Fruit fly (Drosophila melanogaster) whole organism, adult: ENCODE measurements around the gene CG6409.
A peak's percentile ranks its signal among the peaks of the same experiment; 100 is the strongest.

Source experiments
- CG11617 ChIP-seq: fragments of 200-800 bp; sonication (Bioruptor generic); optimal IDR thresholded peaks from 2 replicates; lab custom pipeline; 2017; ENCODE audit warnings: mild to moderate bottlenecking, missing biosample characterization, missing genetic modification reagents, missing genetic modification characterization
- CG12768 ChIP-seq: fragments of 200-800 bp; sonication (Bioruptor generic); optimal IDR thresholded peaks from 2 replicates; lab custom pipeline; 2017; ENCODE audit warnings: missing biosample characterization, missing genetic modification characterization, mild to moderate bottlenecking, moderate library complexity, missing genetic modification reagents
- CG14711 ChIP-seq: fragments of 200-800 bp; sonication (Bioruptor generic); optimal IDR thresholded peaks from 2 replicates; lab custom pipeline; 2018; ENCODE audit warnings: missing biosample characterization, mild to moderate bottlenecking, missing genetic modification characterization, moderate library complexity
- CG1620 ChIP-seq: fragments of 200-800 bp; sonication (Bioruptor generic); optimal IDR thresholded peaks from 2 replicates; lab custom pipeline; 2016; ENCODE audit warnings: missing biosample characterization, missing genetic modification characterization
- CG33017 ChIP-seq: fragments of 200-800 bp; sonication (Bioruptor generic); optimal IDR thresholded peaks from 2 replicates; lab custom pipeline; 2018; ENCODE audit warnings: missing biosample characterization, mild to moderate bottlenecking, missing genetic modification characterization, moderate library complexity
- CG5204 ChIP-seq: fragments of 200-800 bp; sonication (Bioruptor generic); optimal IDR thresholded peaks from 2 replicates; lab custom pipeline; 2016; ENCODE audit warnings: missing biosample characterization, missing genetic modification characterization
- CG7045 ChIP-seq: fragments of 200-800 bp; sonication (Bioruptor generic); optimal IDR thresholded peaks from 2 replicates; lab custom pipeline; 2017; ENCODE audit warnings: missing biosample characterization, mild to moderate bottlenecking, missing genetic modification characterization
- CG7101 ChIP-seq: fragments of 200-800 bp; sonication (Bioruptor generic); optimal IDR thresholded peaks from 2 replicates; lab custom pipeline; 2018; ENCODE audit warnings: missing biosample characterization, mild to moderate bottlenecking, missing genetic modification characterization, moderate library complexity
- Clk ChIP-seq: fragments of 200-800 bp; sonication (Bioruptor generic); optimal IDR thresholded peaks from 2 replicates; lab custom pipeline; 2017; ENCODE audit warnings: missing biosample characterization, missing genetic modification characterization
- Crg-1 ChIP-seq: fragments of 200-800 bp; sonication (Bioruptor generic); optimal IDR thresholded peaks from 2 replicates; lab custom pipeline; 2016; ENCODE audit warnings: missing biosample characterization, missing genetic modification characterization
- Hr96 ChIP-seq: fragments of 200-800 bp; sonication (Bioruptor generic); optimal IDR thresholded peaks from 2 replicates; lab custom pipeline; 2016; ENCODE audit warnings: missing biosample characterization, missing genetic modification characterization
- Mnt ChIP-seq: fragments of 200-800 bp; sonication (Bioruptor generic); optimal IDR thresholded peaks from 2 replicates; lab custom pipeline; 2016; ENCODE audit warnings: missing biosample characterization, mild to moderate bottlenecking, missing genetic modification characterization
- bab1 ChIP-seq: fragments of 200-800 bp; sonication (Bioruptor generic); optimal IDR thresholded peaks from 3 replicates; lab custom pipeline; 2019; ENCODE audit warnings: missing biosample characterization, mild to moderate bottlenecking, missing genetic modification characterization, moderate library complexity
- cic ChIP-seq: fragments of 200-800 bp; sonication (Bioruptor generic); optimal IDR thresholded peaks from 2 replicates; lab custom pipeline; 2017; ENCODE audit warnings: missing biosample characterization, mild to moderate bottlenecking, missing genetic modification characterization, moderate library complexity
- cnc ChIP-seq, 2 experiments: fragments of >200 bp; optimal IDR thresholded peaks; 2 replicates each; lab custom pipeline; 2017
- kay ChIP-seq: fragments of 200-800 bp; sonication (Bioruptor generic); peaks from one replicate; lab custom pipeline; 2016; ENCODE audit warnings: missing biosample characterization, missing genetic modification characterization, borderline replicate concordance
- ovo ChIP-seq: fragments of 200-800 bp; sonication (Bioruptor generic); optimal IDR thresholded peaks from 2 replicates; lab custom pipeline; 2016; ENCODE audit warnings: missing biosample characterization, missing genetic modification characterization
- pad ChIP-seq: fragments of 200-800 bp; sonication (Bioruptor generic); optimal IDR thresholded peaks from 3 replicates; lab custom pipeline; 2017; ENCODE audit warnings: missing biosample characterization, missing genetic modification characterization, mild to moderate bottlenecking, moderate library complexity, missing genetic modification reagents
- tj ChIP-seq: fragments of 200-800 bp; sonication (Bioruptor generic); optimal IDR thresholded peaks from 3 replicates; lab custom pipeline; 2017; ENCODE audit warnings: missing biosample characterization, mild to moderate bottlenecking, missing genetic modification characterization, moderate library complexity
- toe ChIP-seq: fragments of 200-800 bp; sonication (Bioruptor generic); optimal IDR thresholded peaks from 2 replicates; lab custom pipeline; 2016; ENCODE audit warnings: missing biosample characterization, missing genetic modification characterization

CG6409 gene

DNA sequence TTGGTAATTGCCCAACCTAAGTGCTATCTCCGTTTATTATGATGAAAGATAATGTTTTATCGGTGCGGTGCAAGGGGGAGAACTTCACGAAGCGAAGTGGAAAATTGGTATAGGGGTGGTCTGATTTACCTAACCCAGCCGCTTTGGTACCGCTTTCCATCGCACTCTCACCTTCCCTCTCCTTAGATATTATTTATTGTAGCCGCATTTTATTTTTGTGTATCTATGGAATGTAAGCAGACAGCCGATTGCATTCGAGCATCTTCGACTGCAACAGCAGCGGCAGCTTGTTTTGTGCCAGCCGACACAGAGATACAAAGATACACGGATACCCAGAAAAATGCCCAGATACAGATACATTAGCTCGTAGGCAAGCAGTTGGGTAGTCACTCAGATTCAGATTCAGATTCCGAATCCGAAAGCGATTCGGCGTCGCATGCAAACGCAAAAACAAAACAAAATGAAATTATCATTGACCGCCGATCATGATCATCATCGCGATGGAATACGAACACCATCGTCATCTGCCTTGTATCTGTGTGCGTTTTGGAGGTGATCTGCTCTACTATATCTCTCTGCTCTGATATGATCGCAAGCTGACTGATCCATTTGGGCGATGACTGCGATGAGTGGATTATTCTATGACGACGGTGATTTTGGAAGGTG lies 33.3 kb downstream of the CG6409 start:
- TF ChIP-seq Clk (no peak), CG14711 (tag; lab: Kevin White, UChicago) (no peak), bab1 (GFP tag; lab: Kevin White, UChicago) (no peak), tj (GFP tag; lab: Kevin White, UChicago) (peak; percentile 1), pad (GFP tag; lab: Kevin White, UChicago) (no peak), Hr96 (GFP tag; lab: Kevin White, UChicago) (no peak)

DNA sequence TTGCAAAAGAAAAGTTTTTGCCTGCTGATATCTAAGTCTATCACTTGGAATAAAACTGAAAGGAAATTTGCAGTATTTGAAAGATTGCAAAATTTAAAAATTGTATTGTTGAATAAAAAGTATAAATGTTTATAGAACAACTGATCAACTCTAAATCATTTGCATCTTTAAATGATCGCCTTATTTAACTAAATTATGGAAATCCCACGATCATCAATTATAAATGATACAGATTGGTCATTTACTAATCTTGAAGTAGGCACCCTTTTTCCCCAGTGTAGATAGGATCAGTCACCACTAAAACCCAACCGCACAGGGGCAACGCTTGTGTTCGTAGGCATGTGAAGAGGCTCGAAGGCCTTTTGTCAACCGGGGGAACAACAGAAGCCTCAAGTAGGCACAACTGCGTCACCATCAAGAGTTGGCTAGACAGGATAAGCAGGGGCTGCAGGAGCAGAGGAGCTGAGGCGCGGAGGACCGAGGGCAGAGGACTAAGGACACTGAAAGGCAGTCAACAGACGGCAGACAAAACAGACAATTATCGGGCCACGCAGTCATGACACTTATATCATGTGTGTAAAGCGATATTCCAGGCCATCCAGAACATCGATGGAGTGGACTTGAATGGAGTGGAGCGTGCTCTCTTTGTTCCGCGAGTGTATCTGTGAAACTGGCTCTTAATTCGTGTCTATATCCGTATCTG lies 34.2 kb downstream of the CG6409 start:
- TF ChIP-seq CG7045 (GFP tag; lab: Kevin White, UChicago) (no peak), CG11617 (GFP tag; lab: Kevin White, UChicago) (no peak), kay (no peak), pad (GFP tag; lab: Kevin White, UChicago) (no peak), tj (GFP tag; lab: Kevin White, UChicago) (no peak), CG7101 (tag; lab: Kevin White, UChicago) (no peak), Clk (no peak), Mnt (GFP tag; lab: Kevin White, UChicago) (no peak)

DNA sequence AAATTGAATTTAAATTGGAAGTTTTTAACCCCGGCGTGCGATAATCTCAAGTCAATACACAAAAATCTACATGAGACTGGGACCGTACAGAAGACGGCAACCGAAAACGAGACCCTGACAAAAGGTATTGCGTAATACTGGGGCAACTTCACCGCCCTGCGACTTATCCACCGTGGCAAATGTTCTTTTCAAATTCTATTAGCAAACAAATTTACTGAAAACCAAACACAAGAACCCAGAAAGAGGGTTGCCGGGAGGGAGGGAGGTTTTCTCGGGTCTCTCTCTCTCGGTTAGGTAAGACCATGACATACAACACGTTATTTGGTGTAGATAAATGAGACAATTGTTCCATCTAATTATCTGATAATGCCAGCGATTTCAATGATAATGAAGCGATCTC lies 36.4 kb downstream of the CG6409 start:
- no peak for TF ChIP-seq ovo (GFP tag; lab: Kevin White, UChicago)
- no peak for TF ChIP-seq cic
- no peak for TF ChIP-seq CG33017 (tag; lab: Kevin White, UChicago)
- no peak for TF ChIP-seq CG11617 (GFP tag; lab: Kevin White, UChicago)
- TF ChIP-seq pad (GFP tag; lab: Kevin White, UChicago): no peak
- no peak for TF ChIP-seq bab1 (GFP tag; lab: Kevin White, UChicago)
- no peak for TF ChIP-seq CG5204 (GFP tag; lab: Kevin White, UChicago)
- TF ChIP-seq Crg-1: no peak
- TF ChIP-seq CG1620 (GFP tag; lab: Kevin White, UChicago): no peak
- no peak for TF ChIP-seq kay
- no peak for TF ChIP-seq Clk
- no peak for TF ChIP-seq CG14711 (tag; lab: Kevin White, UChicago)
- TF ChIP-seq cnc (optimal IDR thresholded peaks at IDR 0.05; lab: Kevin White, UChicago): no peak
- TF ChIP-seq Mnt (GFP tag; lab: Kevin White, UChicago): no peak
- TF ChIP-seq tj (GFP tag; lab: Kevin White, UChicago): no peak
- no peak for TF ChIP-seq CG7045 (GFP tag; lab: Kevin White, UChicago)
- no peak for TF ChIP-seq CG12768 (GFP tag; lab: Kevin White, UChicago)
- no peak for TF ChIP-seq CG7101 (tag; lab: Kevin White, UChicago)

DNA sequence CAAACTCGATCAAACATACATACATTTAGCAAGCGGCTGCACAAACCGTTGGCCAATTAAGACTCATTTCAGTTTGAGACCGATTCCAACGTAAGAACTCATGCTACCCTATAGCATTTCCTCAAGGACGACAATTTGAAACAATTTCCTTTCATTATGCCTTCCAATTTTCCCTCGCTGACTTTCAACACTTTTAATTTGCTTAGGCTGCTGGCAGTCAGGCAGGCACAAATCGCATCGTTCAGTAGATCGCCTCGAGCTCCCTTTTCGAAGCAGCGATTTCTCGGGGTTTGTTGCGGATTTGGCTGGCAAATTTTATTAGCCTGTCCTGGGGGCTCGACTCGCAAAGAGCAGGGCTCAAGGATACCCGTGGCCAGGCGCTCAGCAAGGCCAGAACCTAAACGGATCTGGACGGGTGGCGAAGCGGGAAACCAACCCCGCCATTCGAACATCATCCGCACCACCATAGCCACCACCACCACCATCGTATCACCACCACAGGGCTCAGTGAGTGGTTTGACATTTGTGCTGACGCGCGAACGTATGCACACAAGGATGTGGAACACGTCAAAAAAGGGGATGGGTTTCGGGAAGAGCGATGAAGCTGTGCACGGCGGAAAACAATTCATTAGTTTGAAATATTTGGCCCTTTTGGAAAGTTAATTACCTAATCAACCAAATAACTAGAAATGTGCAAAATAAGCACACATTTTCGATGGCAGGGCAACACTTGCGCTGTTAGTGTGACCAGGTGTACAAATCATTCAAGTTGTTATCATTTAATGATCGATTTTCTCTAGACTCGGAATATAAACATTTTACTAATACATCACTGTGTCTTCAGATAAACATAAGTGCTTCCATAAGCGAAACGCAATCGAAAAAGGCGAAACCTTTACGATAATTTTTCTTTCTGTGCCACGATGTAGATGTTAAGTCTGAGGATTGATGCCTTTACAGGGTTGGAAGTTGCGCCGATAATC lies 37.3 kb downstream of the CG6409 start:
- TF ChIP-seq bab1 (GFP tag; lab: Kevin White, UChicago) (no peak), CG7045 (GFP tag; lab: Kevin White, UChicago) (no peak), Hr96 (GFP tag; lab: Kevin White, UChicago) (no peak), Crg-1 (no peak), toe (GFP tag; lab: Kevin White, UChicago) (no peak), CG12768 (GFP tag; lab: Kevin White, UChicago) (no peak), kay (no peak), ovo (GFP tag; lab: Kevin White, UChicago) (no peak), Clk (no peak), CG1620 (GFP tag; lab: Kevin White, UChicago) (no peak), pad (GFP tag; lab: Kevin White, UChicago) (no peak), CG11617 (GFP tag; lab: Kevin White, UChicago) (no peak), tj (GFP tag; lab: Kevin White, UChicago) (no peak), CG5204 (GFP tag; lab: Kevin White, UChicago) (no peak), cnc (optimal IDR thresholded peaks at IDR 0.05; lab: Kevin White, UChicago) (no peak)

DNA sequence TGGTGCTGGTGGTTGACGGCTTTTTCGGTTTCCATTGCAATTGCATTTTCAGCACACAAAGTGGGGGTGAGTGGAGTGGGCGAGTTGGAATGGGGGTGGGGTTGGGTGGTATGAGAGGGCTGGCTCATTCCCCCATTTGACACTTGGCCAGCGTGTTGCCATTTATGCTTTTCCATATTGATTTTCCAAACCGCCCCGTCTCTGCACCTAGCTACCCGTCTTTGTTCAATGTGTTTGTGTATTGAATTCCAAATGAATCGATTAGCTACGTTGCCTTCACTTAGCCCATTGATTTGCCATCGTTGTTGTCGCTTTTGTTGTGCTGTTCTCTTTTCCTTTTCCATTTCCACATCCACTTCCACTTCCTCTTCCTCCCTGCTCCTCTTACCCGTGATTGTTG lies 38.5 kb downstream of the CG6409 start:
- TF ChIP-seq CG1620 (GFP tag; lab: Kevin White, UChicago) (no peak), CG12768 (GFP tag; lab: Kevin White, UChicago) (no peak), Hr96 (GFP tag; lab: Kevin White, UChicago) (no peak), pad (GFP tag; lab: Kevin White, UChicago) (no peak), CG11617 (GFP tag; lab: Kevin White, UChicago) (no peak), CG5204 (GFP tag; lab: Kevin White, UChicago) (no peak), bab1 (GFP tag; lab: Kevin White, UChicago) (no peak), CG7101 (tag; lab: Kevin White, UChicago) (no peak), CG14711 (tag; lab: Kevin White, UChicago) (no peak), Clk (no peak), cic (no peak), CG7045 (GFP tag; lab: Kevin White, UChicago) (no peak)
